Worm (Caenorhabditis elegans) whole organism, late embryonic: ENCODE data around the gene nac-2.

ENCODE experiments used
- K02D7.2 ChIP-seq: sonication (generic microtip); optimal IDR thresholded peaks from 2 replicates; lab custom pipeline; 2017; ENCODE audit warnings: mild to moderate bottlenecking, missing genetic modification characterization, missing compliant biosample characterization
- T23F11.4 ChIP-seq: fragments of 200-800 bp; sonication (Bioruptor generic); optimal IDR thresholded peaks from 2 replicates; lab custom pipeline; 2018; ENCODE audit warnings: mild to moderate bottlenecking, missing genetic modification characterization, missing compliant biosample characterization
- ceh-18 ChIP-seq: sonication (generic microtip); optimal IDR thresholded peaks from 2 replicates; lab custom pipeline; 2016; ENCODE audit warnings: missing genetic modification characterization, missing compliant biosample characterization
- ceh-19 ChIP-seq: fragments of 200-800 bp; sonication (Bioruptor generic); optimal IDR thresholded peaks from 2 replicates; lab custom pipeline; 2018; ENCODE audit warnings: mild to moderate bottlenecking, missing genetic modification characterization, missing compliant biosample characterization
- ceh-22 ChIP-seq: sonication (generic microtip); optimal IDR thresholded peaks from 2 replicates; lab custom pipeline; 2017; ENCODE audit warnings: missing biosample characterization, missing genetic modification characterization
- ceh-24 ChIP-seq: sonication (generic microtip); optimal IDR thresholded peaks from 2 replicates; lab custom pipeline; 2016; ENCODE audit warnings: mild to moderate bottlenecking, missing genetic modification characterization, missing compliant biosample characterization
- ceh-31 ChIP-seq: sonication (generic microtip); optimal IDR thresholded peaks from 2 replicates; lab custom pipeline; 2016; ENCODE audit warnings: missing genetic modification characterization, missing compliant biosample characterization
- ceh-45 ChIP-seq: fragments of 200-800 bp; sonication (Bioruptor generic); IDR thresholded peaks from 2 replicates; pipeline ENCODE4 v1.3.6; 2022; ENCODE audit warnings: missing genetic modification reagents, missing genetic modification characterization, missing compliant biosample characterization
- ceh-48 ChIP-seq: sonication (generic microtip); optimal IDR thresholded peaks from 2 replicates; lab custom pipeline; 2016; ENCODE audit warnings: missing genetic modification characterization, inconsistent platforms, missing compliant biosample characterization
- ceh-6 ChIP-seq: fragments of 200-800 bp; sonication (Bioruptor generic); optimal IDR thresholded peaks from 2 replicates; lab custom pipeline; 2018; ENCODE audit warnings: mild to moderate bottlenecking, missing genetic modification characterization, missing compliant biosample characterization
- che-1 ChIP-seq: sonication (generic microtip); optimal IDR thresholded peaks from 2 replicates; lab custom pipeline; 2016; ENCODE audit warnings: mild to moderate bottlenecking, missing genetic modification characterization, missing compliant biosample characterization
- dmd-4 ChIP-seq: sonication (generic microtip); optimal IDR thresholded peaks from 2 replicates; lab custom pipeline; 2016; ENCODE audit warnings: borderline replicate concordance, missing genetic modification characterization, missing compliant biosample characterization
- dve-1 ChIP-seq: sonication (generic microtip); optimal IDR thresholded peaks from 2 replicates; lab custom pipeline; 2017; ENCODE audit warnings: antibody characterized with exemption, mild to moderate bottlenecking, missing genetic modification characterization, missing compliant biosample characterization
- elt-2 ChIP-seq: sonication (generic microtip); optimal IDR thresholded peaks from 2 replicates; lab custom pipeline; 2016; ENCODE audit warnings: missing genetic modification reagents, missing genetic modification characterization, missing compliant biosample characterization
- elt-4 ChIP-seq: sonication (generic microtip); optimal IDR thresholded peaks from 2 replicates; lab custom pipeline; 2016; ENCODE audit warnings: missing genetic modification characterization, missing compliant biosample characterization
- ets-4 ChIP-seq: sonication (generic microtip); optimal IDR thresholded peaks from 2 replicates; lab custom pipeline; 2016; ENCODE audit warnings: missing genetic modification characterization, missing compliant biosample characterization
- fax-1 ChIP-seq: sonication (generic microtip); optimal IDR thresholded peaks from 2 replicates; lab custom pipeline; 2016; ENCODE audit warnings: missing genotype, missing genetic modification characterization, missing compliant biosample characterization
- hlh-13 ChIP-seq: fragments of 200-800 bp; sonication (Bioruptor generic); optimal IDR thresholded peaks from 2 replicates; lab custom pipeline; 2018; ENCODE audit warnings: mild to moderate bottlenecking, missing genetic modification characterization, missing compliant biosample characterization
- hlh-15 ChIP-seq: sonication (generic microtip); optimal IDR thresholded peaks from 2 replicates; lab custom pipeline; 2016; ENCODE audit warnings: missing genetic modification characterization, missing compliant biosample characterization
- hlh-30 ChIP-seq: sonication (generic microtip); optimal IDR thresholded peaks from 2 replicates; lab custom pipeline; 2017; ENCODE audit warnings: antibody characterized with exemption, missing genetic modification characterization, missing compliant biosample characterization; ENCODE audit not compliant: insufficient read depth
- hlh-6 ChIP-seq: sonication (generic microtip); optimal IDR thresholded peaks from 2 replicates; lab custom pipeline; 2016; ENCODE audit warnings: missing genotype, missing genetic modification characterization, missing compliant biosample characterization
- hlh-8 ChIP-seq: sonication (generic microtip); optimal IDR thresholded peaks from 2 replicates; lab custom pipeline; 2016; ENCODE audit warnings: missing genotype, missing genetic modification characterization, missing compliant biosample characterization
- madf-2 ChIP-seq: sonication (generic microtip); optimal IDR thresholded peaks from 2 replicates; lab custom pipeline; 2017; ENCODE audit warnings: missing genetic modification characterization, missing compliant biosample characterization
- nfya-1 ChIP-seq: sonication (generic microtip); optimal IDR thresholded peaks from 2 replicates; lab custom pipeline; 2017; ENCODE audit warnings: missing genetic modification characterization, mild to moderate bottlenecking, missing compliant biosample characterization, antibody characterized with exemption, moderate library complexity
- nhr-11 ChIP-seq: fragments of 150-350 bp; optimal IDR thresholded peaks from 2 replicates; lab custom pipeline; 2014; ENCODE audit warnings: missing biosample characterization, missing genetic modification characterization
- npax-4 ChIP-seq: sonication (generic microtip); optimal IDR thresholded peaks from 2 replicates; lab custom pipeline; 2016; ENCODE audit warnings: missing genetic modification characterization, missing compliant biosample characterization
- pag-3 ChIP-seq: sonication (generic microtip); optimal IDR thresholded peaks from 2 replicates; lab custom pipeline; 2016; ENCODE audit warnings: missing compliant biosample characterization, missing genetic modification characterization, borderline replicate concordance
- pat-9 ChIP-seq: fragments of 200-800 bp; sonication (Bioruptor generic); optimal IDR thresholded peaks from 2 replicates; lab custom pipeline; 2018; ENCODE audit warnings: mild to moderate bottlenecking, missing genetic modification characterization, moderate library complexity, missing compliant biosample characterization
- pros-1 ChIP-seq: fragments of 150-350 bp; optimal IDR thresholded peaks from 2 replicates; lab custom pipeline; 2014; ENCODE audit warnings: missing biosample characterization, missing genetic modification reagents, missing genetic modification characterization
- ref-2 ChIP-seq: sonication (generic microtip); optimal IDR thresholded peaks from 2 replicates; lab custom pipeline; 2016; ENCODE audit warnings: missing genetic modification characterization, missing compliant biosample characterization
- rnt-1 ChIP-seq: sonication (generic microtip); optimal IDR thresholded peaks from 2 replicates; lab custom pipeline; 2016; ENCODE audit warnings: missing genetic modification characterization, missing compliant biosample characterization
- sdc-2 ChIP-seq: sonication (generic microtip); optimal IDR thresholded peaks from 2 replicates; lab custom pipeline; 2016; ENCODE audit warnings: missing genotype, missing genetic modification characterization, missing compliant biosample characterization
- syd-9 ChIP-seq: sonication (generic microtip); optimal IDR thresholded peaks from 2 replicates; lab custom pipeline; 2016; ENCODE audit warnings: mild to moderate bottlenecking, missing genetic modification characterization, moderate library complexity, missing compliant biosample characterization
- tbx-2 ChIP-seq: sonication (generic microtip); optimal IDR thresholded peaks from 2 replicates; lab custom pipeline; 2016; ENCODE audit warnings: missing genetic modification characterization, missing compliant biosample characterization
- unc-55 ChIP-seq: sonication (generic microtip); optimal IDR thresholded peaks from 2 replicates; lab custom pipeline; 2017; ENCODE audit warnings: missing biosample characterization, missing genetic modification reagents, missing genetic modification characterization
- unc-86 ChIP-seq: sonication (generic microtip); optimal IDR thresholded peaks from 2 replicates; lab custom pipeline; 2016; ENCODE audit warnings: missing genetic modification characterization, missing compliant biosample characterization
- ztf-16 ChIP-seq: sonication (generic microtip); optimal IDR thresholded peaks from 2 replicates; lab custom pipeline; 2017; ENCODE audit warnings: missing genetic modification characterization, missing compliant biosample characterization

The nac-2 gene

DNA sequence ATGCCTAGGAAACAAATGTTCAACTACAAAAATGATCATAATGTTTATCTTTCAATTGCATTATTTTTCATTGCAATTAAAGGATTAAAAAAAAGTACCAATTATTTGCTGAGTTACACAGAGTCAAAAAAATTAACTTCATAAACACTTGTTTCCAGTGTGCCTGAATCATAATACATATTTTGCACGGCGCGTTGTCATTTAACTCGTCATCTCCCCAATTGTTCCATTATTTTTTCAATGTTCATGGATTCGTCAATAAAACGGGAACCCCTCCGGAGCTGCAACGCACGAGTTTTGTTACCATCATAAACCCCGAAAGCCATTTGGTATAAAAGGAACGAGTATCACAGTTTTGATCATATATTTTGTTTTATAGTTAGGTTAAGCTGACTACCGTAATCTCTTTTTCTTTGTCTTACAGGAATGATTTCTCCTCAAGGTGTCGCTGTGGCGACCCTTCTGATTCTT, 25.9 kb downstream of the nac-2 start, which contains the start of gene F59B2.12:
Gene F59B2.12, plus strand, starts transcription at position 421 of the 471 bp plus-strand sequence.
- TF ChIP-seq T23F11.4 (GFP tag; lab: Kevin White, UChicago) (no peak), ceh-6 (GFP tag; lab: Kevin White, UChicago) (no peak), hlh-30 (tag; lab: Kevin White, UChicago) (no peak), madf-2 (tag; lab: Kevin White, UChicago) (no peak), hlh-15 (no peak), nhr-11 (tag; lab: Kevin White, UChicago) (no peak), ceh-19 (GFP tag; lab: Kevin White, UChicago) (no peak), che-1 (tag; lab: Kevin White, UChicago) (no peak), hlh-8 (no peak), K02D7.2 (tag; lab: Kevin White, UChicago) (no peak), dmd-4 (tag; lab: Kevin White, UChicago) (no peak), pat-9 (tag; lab: Kevin White, UChicago) (no peak), ets-4 (no peak), ceh-22 (tag; lab: Kevin White, UChicago) (no peak), npax-4 (tag; lab: Kevin White, UChicago) (no peak), syd-9 (no peak), pag-3 (tag; lab: Kevin White, UChicago) (no peak)

DNA sequence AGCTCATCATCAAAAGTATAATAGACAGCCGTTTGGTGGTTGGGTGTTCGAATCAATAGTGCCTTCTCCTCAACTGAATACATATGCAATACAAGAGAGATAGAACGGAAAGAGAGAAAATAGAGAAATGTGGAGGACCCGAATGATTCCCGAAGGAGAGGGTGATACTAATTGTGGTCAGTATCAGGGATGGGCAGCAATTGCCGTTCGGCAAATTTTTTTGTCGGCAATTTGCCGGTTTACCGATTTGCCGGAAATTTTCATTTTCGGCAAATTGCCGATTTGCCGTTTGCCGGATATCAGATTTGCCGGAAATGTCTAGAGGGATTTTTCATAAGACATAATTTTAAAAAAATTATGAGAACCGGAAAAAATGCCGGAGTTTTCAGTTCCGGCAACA, 30.8 kb downstream of the nac-2 start, which contains the start of gene F59B2.9:
Gene F59B2.9, minus strand, starts transcription at position 101 of the 400 bp plus-strand sequence.
- TF ChIP-seq hlh-6 (tag; lab: Kevin White, UChicago) (no peak), ceh-45 (GFP tag; lab: Robert Waterston, UW) (no peak), ceh-48 (tag; lab: Kevin White, UChicago) (peak; percentile 9)

- TF ChIP-seq fax-1 (no peak), ceh-31 (tag; lab: Kevin White, UChicago) (peak; percentile 39), hlh-8 (no peak), pros-1 (tag; lab: Kevin White, UChicago) (no peak), rnt-1 (no peak), dve-1 (tag; lab: Kevin White, UChicago) (no peak), unc-55 (GFP tag; lab: Kevin White, UChicago) (peak; percentile 59), sdc-2 (tag; lab: Kevin White, UChicago) (no peak), hlh-13 (no peak), ceh-24 (no peak), npax-4 (tag; lab: Kevin White, UChicago) (no peak), nfya-1 (tag; lab: Kevin White, UChicago) (peak; percentile 27), ceh-18 (no peak), T23F11.4 (GFP tag; lab: Kevin White, UChicago) (no peak), dmd-4 (tag; lab: Kevin White, UChicago) (no peak), unc-86 (tag; lab: Kevin White, UChicago) (no peak), madf-2 (tag; lab: Kevin White, UChicago) (no peak), ztf-16 (tag; lab: Kevin White, UChicago) (no peak)
Measured at ce11 chrIII:9010047-9010446, 33.1 kb downstream of the nac-2 start, which contains the start of gene F59B2.8. Gene F59B2.8 (minus strand): TSS chrIII:9010197.

DNA sequence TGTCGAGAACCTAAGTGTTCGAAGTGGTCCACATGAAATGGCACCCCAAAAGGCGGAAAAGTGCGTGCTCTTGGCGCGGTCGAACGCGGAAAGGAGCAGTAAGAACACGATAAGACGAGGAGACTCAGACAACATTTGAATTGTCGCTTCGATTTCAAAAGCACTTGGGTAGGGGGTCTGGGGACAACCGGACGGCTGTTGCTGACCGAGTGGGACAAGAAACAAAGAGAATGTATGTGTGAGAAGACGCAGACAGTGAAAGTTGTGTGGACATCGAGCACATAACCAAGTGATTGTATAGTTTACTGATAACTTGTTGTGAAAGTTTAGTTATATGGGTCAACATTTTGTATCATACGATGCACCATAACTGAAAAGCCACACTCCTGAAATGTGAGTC, 35.9 kb downstream of the nac-2 start:
- TF ChIP-seq unc-55 (GFP tag; lab: Kevin White, UChicago) (peak; percentile 85), ref-2 (tag; lab: Kevin White, UChicago) (peak; percentile 15), ceh-19 (GFP tag; lab: Kevin White, UChicago) (no peak), T23F11.4 (GFP tag; lab: Kevin White, UChicago) (peak; percentile 28), elt-4 (no peak), elt-2 (tag; lab: Kevin White, UChicago) (peak; percentile 39), tbx-2 (peak; percentile 46), ceh-22 (tag; lab: Kevin White, UChicago) (no peak), syd-9 (peak; percentile 87), ceh-18 (peak; percentile 25), dve-1 (tag; lab: Kevin White, UChicago) (peak; percentile 8)
